Worm (Caenorhabditis elegans): ENCODE results near the gene C07A9.5.

C07A9.5 gene

DNA sequence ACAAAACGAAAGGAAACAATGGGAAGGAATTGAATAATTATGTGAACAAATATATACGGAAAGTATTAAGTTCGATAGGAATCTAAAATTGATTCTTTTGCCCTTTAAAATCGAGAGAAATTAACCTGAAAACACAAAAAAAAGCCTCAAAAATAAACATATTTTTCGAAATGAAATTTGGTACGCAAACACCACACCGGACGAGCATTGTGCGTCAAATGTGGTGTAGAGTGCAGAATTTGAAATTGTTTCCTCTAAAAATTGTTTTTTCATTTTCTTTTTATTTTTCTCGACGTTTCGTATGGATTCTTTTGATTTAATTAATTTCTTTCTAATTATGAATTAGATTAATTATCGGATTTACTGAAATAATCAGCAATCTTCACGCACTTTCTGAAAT is 12.8 kb upstream of the C07A9.5 start (continued):
- no peak for TF ChIP-seq nhr-85 (tag)
- no peak for TF ChIP-seq lin-15B (tag; optimal IDR thresholded peaks at IDR 0.05)
- no peak for TF ChIP-seq isw-1 (GFP tag; IDR thresholded peaks at IDR 0.05)
- no peak for TF ChIP-seq nhr-11 (tag; optimal IDR thresholded peaks at IDR 0.05)
- no peak for TF ChIP-seq sptf-1 (tag; optimal IDR thresholded peaks at IDR 0.05)
- TF ChIP-seq mab-9 (GFP tag; IDR thresholded peaks at IDR 0.05): no peak
- no peak for TF ChIP-seq fkh-10 (GFP tag; optimal IDR thresholded peaks at IDR 0.05)
- no peak for TF ChIP-seq lin-13 (GFP tag; optimal IDR thresholded peaks at IDR 0.05)
- TF ChIP-seq C34B4.2 (tag; optimal IDR thresholded peaks at IDR 0.05): no peak
- no peak for TF ChIP-seq aly-2 (tag; optimal IDR thresholded peaks at IDR 0.05)
- TF ChIP-seq lir-3 (tag; optimal IDR thresholded peaks at IDR 0.05; ENCODE audit: poor library complexity): no peak
- peak; percentile 38 for TF ChIP-seq nhr-71 (tag; optimal IDR thresholded peaks at IDR 0.05)
- TF ChIP-seq rnt-1 (tag; optimal IDR thresholded peaks at IDR 0.05): peak; percentile 7
- no peak for TF ChIP-seq mef-2 (tag; optimal IDR thresholded peaks at IDR 0.05)
- peak; percentile 26 for TF ChIP-seq mep-1 (tag; optimal IDR thresholded peaks at IDR 0.05)
- TF ChIP-seq hlh-17 (GFP tag; optimal IDR thresholded peaks at IDR 0.05; ENCODE audit: borderline replicate concordance): no peak
- TF ChIP-seq dpl-1 (GFP tag; optimal IDR thresholded peaks at IDR 0.05): peak; percentile 37 to 63 (median 48)
- peak; percentile 3 for TF ChIP-seq nhr-47 (tag; optimal IDR thresholded peaks at IDR 0.05)

- TF ChIP-seq lsy-2 (tag; optimal IDR thresholded peaks at IDR 0.05): no peak
- no peak for TF ChIP-seq ets-5 (GFP tag; IDR thresholded peaks at IDR 0.05)
- TF ChIP-seq lin-35 (GFP tag; optimal IDR thresholded peaks at IDR 0.05): no peak
- no peak for TF ChIP-seq hlh-4 (tag; optimal IDR thresholded peaks at IDR 0.05)
- no peak for TF ChIP-seq nhr-77 (tag; optimal IDR thresholded peaks at IDR 0.05)
- no peak for TF ChIP-seq nhr-20 (tag; optimal IDR thresholded peaks at IDR 0.05)
- TF ChIP-seq egl-13 (tag; optimal IDR thresholded peaks at IDR 0.05): no peak
- no peak for TF ChIP-seq nhr-11 (tag; optimal IDR thresholded peaks at IDR 0.05)
- TF ChIP-seq nhr-90 (tag; optimal IDR thresholded peaks at IDR 0.05; ENCODE audit: poor library complexity): no peak
These were observed 11.8 kb upstream of the C07A9.5 start, which contains the start of gene set-3 for ce11 chrIII:9694474-9694873. Gene set-3, minus strand, starts transcription at chrIII:9694574.

DNA sequence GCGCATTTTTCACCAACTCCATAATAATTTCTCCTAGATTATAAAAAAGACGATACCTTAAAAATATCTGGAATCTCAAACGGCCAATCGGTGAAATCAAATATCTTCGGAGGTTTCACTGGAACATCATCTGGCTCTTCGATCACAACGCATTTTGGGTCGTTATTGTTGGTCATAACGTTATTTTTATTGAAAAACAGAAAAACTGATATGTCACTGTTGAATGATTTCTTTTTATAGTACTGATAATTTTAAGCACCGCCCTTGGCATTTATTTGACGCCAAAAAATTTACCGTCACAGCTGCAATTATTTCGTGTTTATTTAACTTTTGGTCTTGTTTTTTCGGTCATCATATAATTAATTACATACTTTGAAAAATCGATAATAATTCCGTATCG is 7.4 kb upstream of the C07A9.5 start, which contains the start of gene best-5:
Gene best-5 (minus strand): TSS at position 210 of the 400 bp plus-strand sequence.
- TF ChIP-seq egl-27 (tag; optimal IDR thresholded peaks at IDR 0.05): no peak
- no peak for TF ChIP-seq pax-3 (tag; optimal IDR thresholded peaks at IDR 0.05)
- no peak for TF ChIP-seq unc-62 (GFP tag; optimal IDR thresholded peaks at IDR 0.05)
- no peak for TF ChIP-seq hpl-2 (GFP tag; optimal IDR thresholded peaks at IDR 0.05)
- TF ChIP-seq egl-13 (tag; optimal IDR thresholded peaks at IDR 0.05): no peak
- TF ChIP-seq unc-30 (tag; optimal IDR thresholded peaks at IDR 0.05): no peak
- no peak for TF ChIP-seq snpc-4 (tag; optimal IDR thresholded peaks at IDR 0.05)
- TF ChIP-seq zag-1 (tag; optimal IDR thresholded peaks at IDR 0.05): no peak
- TF ChIP-seq fkh-10 (GFP tag; optimal IDR thresholded peaks at IDR 0.05): no peak
- TF ChIP-seq lin-39 (tag; optimal IDR thresholded peaks at IDR 0.05): no peak
- no peak for TF ChIP-seq snu-23 (GFP tag; optimal IDR thresholded peaks at IDR 0.05)
- TF ChIP-seq unc-86 (tag; optimal IDR thresholded peaks at IDR 0.05): no peak
- TF ChIP-seq nhr-47 (tag; optimal IDR thresholded peaks at IDR 0.05): no peak
- no peak for TF ChIP-seq ztf-4 (tag; optimal IDR thresholded peaks at IDR 0.05)
- no peak for TF ChIP-seq Y116A8C.19 (tag; optimal IDR thresholded peaks at IDR 0.05; ENCODE audit: borderline replicate concordance)
- no peak for TF ChIP-seq sox-4 (tag; optimal IDR thresholded peaks at IDR 0.05)
- no peak for TF ChIP-seq nhr-28 (tag; optimal IDR thresholded peaks at IDR 0.05)
- TF ChIP-seq mab-9 (GFP tag; IDR thresholded peaks at IDR 0.05): no peak
- TF ChIP-seq ztf-11 (tag; optimal IDR thresholded peaks at IDR 0.05): no peak

Data from whole organism, L1 larva.